Worm (Caenorhabditis elegans) whole organism, L4/young adult: ENCODE data around the gene M162.7.

Experiments
- dao-5 ChIP-seq: sonication (generic microtip); optimal IDR thresholded peaks from 2 replicates; lab custom pipeline; 2016; ENCODE audit warnings: missing genotype, missing genetic modification characterization, moderate library complexity, missing compliant biosample characterization
- him-1 ChIP-seq: sonication (generic microtip); optimal IDR thresholded peaks from 2 replicates; lab custom pipeline; 2016; ENCODE audit warnings: missing genotype, missing genetic modification reagents, missing genetic modification characterization, missing compliant biosample characterization

DNA sequence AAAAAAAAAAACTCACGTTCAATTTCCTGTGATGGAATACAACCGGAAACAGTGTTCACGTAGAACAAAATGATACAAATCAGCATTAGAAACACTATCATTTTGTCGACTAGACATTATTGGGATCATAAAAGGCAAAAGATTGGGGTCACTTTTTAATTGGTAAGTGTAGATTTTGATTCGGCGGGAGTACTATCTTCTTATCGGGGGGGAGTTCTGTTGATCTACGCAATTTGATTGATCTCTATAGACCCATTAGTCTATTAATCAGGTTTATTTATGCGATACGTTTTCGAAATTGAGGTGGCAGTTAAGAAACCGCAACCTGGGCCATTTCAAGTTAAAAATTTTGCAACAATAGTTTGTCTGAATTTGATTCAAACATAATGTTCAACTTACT lies 6.2 kb upstream of the M162.7 start, which contains the start of gene Y116F11B.2:
- no peak for TF ChIP-seq him-1 (tag; lab: Kevin White, UChicago)
- no peak for TF ChIP-seq dao-5
